Fruit fly (Drosophila melanogaster) whole organism, embryonic: ENCODE results near the gene tws.

Experiments used
- Ada2b ChIP-seq: fragments of 200-800 bp; sonication (Bioruptor generic); IDR thresholded peaks from 2 replicates; pipeline ENCODE4 v1.3.6; 2022; ENCODE audit warnings: missing biosample characterization, missing genetic modification characterization
- Awh ChIP-seq: fragments of 200-800 bp; sonication (Bioruptor generic); IDR thresholded peaks from 2 replicates; pipeline ENCODE4, ENCODE4 v1.3.6; 2022; ENCODE audit warnings: missing biosample characterization, missing genetic modification characterization
- BtbVII ChIP-seq: fragments of 200-800 bp; sonication (Bioruptor generic); optimal IDR thresholded peaks from 3 replicates; lab custom pipeline; 2017; ENCODE audit warnings: missing biosample characterization, mild to moderate bottlenecking, missing genetic modification characterization
- CG12391 ChIP-seq: fragments of 200-800 bp; sonication (Bioruptor generic); optimal IDR thresholded peaks from 3 replicates; lab custom pipeline; 2018; ENCODE audit warnings: missing biosample characterization, mild to moderate bottlenecking, missing genetic modification characterization, moderate library complexity
- CG12942 ChIP-seq: fragments of 200-800 bp; sonication (Bioruptor generic); optimal IDR thresholded peaks from 3 replicates; lab custom pipeline; 2016; ENCODE audit warnings: missing biosample characterization, missing genetic modification characterization
- CG13894 ChIP-seq: fragments of 200-800 bp; sonication (Bioruptor generic); optimal IDR thresholded peaks from 3 replicates; lab custom pipeline; 2018; ENCODE audit warnings: missing biosample characterization, mild to moderate bottlenecking, missing genetic modification characterization, moderate library complexity
- CG14014 ChIP-seq: fragments of 200-800 bp; sonication (Bioruptor generic); IDR thresholded peaks from 2 replicates; pipeline ENCODE4 v1.3.6; 2022; ENCODE audit warnings: missing biosample characterization, missing genetic modification characterization
- CG14667 ChIP-seq: fragments of 200-800 bp; sonication (Bioruptor generic); IDR thresholded peaks from 2 replicates; pipeline ENCODE4 v1.3.6; 2022; ENCODE audit warnings: missing biosample characterization, missing genetic modification characterization
- CG17328 ChIP-seq: fragments of 200-800 bp; sonication (Bioruptor generic); IDR thresholded peaks from 2 replicates; pipeline ENCODE4 v1.3.6; 2022; ENCODE audit warnings: missing biosample characterization, missing genetic modification characterization
- CG18476 ChIP-seq: fragments of 200-800 bp; sonication (Bioruptor generic); optimal IDR thresholded peaks from 2 replicates; lab custom pipeline; 2016; ENCODE audit warnings: missing biosample characterization, mild to moderate bottlenecking, missing genetic modification characterization
- CG2116 ChIP-seq: fragments of 200-800 bp; sonication (Bioruptor generic); optimal IDR thresholded peaks from 3 replicates; lab custom pipeline; 2018; ENCODE audit warnings: missing biosample characterization, mild to moderate bottlenecking, missing genetic modification characterization
- CG2120 ChIP-seq: fragments of 200-800 bp; sonication (Bioruptor generic); optimal IDR thresholded peaks from 3 replicates; lab custom pipeline; 2016; ENCODE audit warnings: missing biosample characterization, missing genetic modification characterization
- CG2202 ChIP-seq: fragments of 200-800 bp; sonication (Bioruptor generic); optimal IDR thresholded peaks from 2 replicates; lab custom pipeline; 2018; ENCODE audit warnings: missing biosample characterization, mild to moderate bottlenecking, missing genetic modification characterization
- CG2678 ChIP-seq: fragments of 200-800 bp; sonication (Bioruptor generic); optimal IDR thresholded peaks from 3 replicates; lab custom pipeline; 2019; ENCODE audit warnings: missing biosample characterization, mild to moderate bottlenecking, missing genetic modification characterization, moderate library complexity
- CG2712 ChIP-seq: fragments of 200-800 bp; optimal IDR thresholded peaks from 3 replicates; lab custom pipeline; 2019; ENCODE audit warnings: missing biosample characterization, mild to moderate bottlenecking, missing genetic modification characterization, moderate library complexity
- CG3726 ChIP-seq: fragments of 200-800 bp; sonication (Bioruptor generic); IDR thresholded peaks from 3 replicates; pipeline ENCODE4, ENCODE4 v1.3.6; 2022; ENCODE audit warnings: missing biosample characterization, missing genetic modification characterization
- CG3838 ChIP-seq: fragments of 200-800 bp; sonication (Bioruptor generic); optimal IDR thresholded peaks from 3 replicates; lab custom pipeline; 2016; ENCODE audit warnings: missing biosample characterization, missing genetic modification characterization
- CG4617 ChIP-seq: fragments of 200-800 bp; sonication (Bioruptor generic); optimal IDR thresholded peaks from 3 replicates; lab custom pipeline; 2016; ENCODE audit warnings: missing biosample characterization, missing genetic modification characterization, borderline replicate concordance
- CG5245 ChIP-seq: fragments of 200-800 bp; sonication (Bioruptor generic); optimal IDR thresholded peaks from 3 replicates; lab custom pipeline; 2016; ENCODE audit warnings: missing biosample characterization, missing genetic modification characterization
- CG7786 ChIP-seq: fragments of 200-800 bp; sonication (Bioruptor generic); optimal IDR thresholded peaks from 2 replicates; lab custom pipeline; 2016; ENCODE audit warnings: missing biosample characterization, missing genetic modification characterization
- CG8089 ChIP-seq: fragments of 200-800 bp; sonication (Bioruptor generic); optimal IDR thresholded peaks from 3 replicates; lab custom pipeline; 2016; ENCODE audit warnings: missing biosample characterization, missing genetic modification characterization
- CG8281 ChIP-seq: fragments of 200-800 bp; sonication (Bioruptor generic); optimal IDR thresholded peaks from 2 replicates; lab custom pipeline; 2018; ENCODE audit warnings: missing biosample characterization, mild to moderate bottlenecking, missing genetic modification characterization, moderate library complexity
- Chrac-16 ChIP-seq: fragments of 200-800 bp; sonication (Bioruptor generic); optimal IDR thresholded peaks from 3 replicates; lab custom pipeline; 2016; ENCODE audit warnings: missing biosample characterization, missing genetic modification characterization
- HLH54F ChIP-seq: fragments of 200-800 bp; sonication (Bioruptor generic); optimal IDR thresholded peaks from 3 replicates; lab custom pipeline; 2016; ENCODE audit warnings: missing biosample characterization, missing genetic modification characterization
- Hr3 ChIP-seq: fragments of 200-800 bp; sonication (Bioruptor generic); optimal IDR thresholded peaks from 3 replicates; lab custom pipeline; 2016; ENCODE audit warnings: missing biosample characterization, missing genetic modification characterization
- Meics ChIP-seq: fragments of 200-800 bp; sonication (Bioruptor generic); optimal IDR thresholded peaks from 2 replicates; lab custom pipeline; 2017; ENCODE audit warnings: missing biosample characterization, mild to moderate bottlenecking, missing genetic modification characterization
- Nf-YB ChIP-seq: fragments of 200-800 bp; sonication (Bioruptor generic); optimal IDR thresholded peaks from 3 replicates; lab custom pipeline; 2019; ENCODE audit warnings: missing biosample characterization, mild to moderate bottlenecking, missing genetic modification characterization, moderate library complexity
- Nf-YC ChIP-seq: fragments of 200-800 bp; optimal IDR thresholded peaks from 3 replicates; lab custom pipeline; 2019; ENCODE audit warnings: missing biosample characterization, mild to moderate bottlenecking, missing genetic modification characterization, moderate library complexity
- Sin3A ChIP-seq: fragments of >200 bp; optimal IDR thresholded peaks from 2 replicates; lab custom pipeline; 2018
- Spps ChIP-seq: fragments of 200-800 bp; sonication (Bioruptor generic); optimal IDR thresholded peaks from 2 replicates; lab custom pipeline; 2018; ENCODE audit warnings: missing biosample characterization, mild to moderate bottlenecking, missing genetic modification characterization
- Trl ChIP-seq, 3 experiments: fragments of >200 bp in 2 of 3; fragments of 200-800 bp in 1 of 3; sonication (Bioruptor generic) in 1 of 3; optimal IDR thresholded peaks; 2 replicates in 1 of 3; 3 replicates in 2 of 3; lab custom pipeline; 2016 to 2017; ENCODE audit warnings: missing biosample characterization in 1 of 3, missing genetic modification characterization in 1 of 3
- abd-A ChIP-seq: fragments of 200-800 bp; sonication (Bioruptor generic); optimal IDR thresholded peaks from 3 replicates; lab custom pipeline; 2019; ENCODE audit warnings: missing biosample characterization, mild to moderate bottlenecking, missing genetic modification characterization, moderate library complexity
- al ChIP-seq: fragments of 200-800 bp; sonication (Bioruptor generic); IDR thresholded peaks from 2 replicates; pipeline ENCODE4 v1.3.6; 2022; ENCODE audit warnings: missing biosample characterization, missing genetic modification characterization
- ap ChIP-seq: fragments of 200-800 bp; sonication (Bioruptor generic); IDR thresholded peaks from 2 replicates; pipeline ENCODE4 v1.3.6; 2022; ENCODE audit warnings: missing biosample characterization, missing genetic modification characterization
- bowl ChIP-seq: fragments of 200-800 bp; sonication (Bioruptor generic); IDR thresholded peaks from 2 replicates; pipeline ENCODE4 v1.3.6; 2022; ENCODE audit warnings: missing biosample characterization, missing genetic modification characterization
- ci ChIP-seq: fragments of 200-800 bp; sonication (Bioruptor generic); IDR thresholded peaks from 3 replicates; pipeline ENCODE4 v1.3.6; 2022; ENCODE audit warnings: missing biosample characterization, missing genetic modification characterization
- dm ChIP-seq: fragments of 200-800 bp; sonication (Bioruptor generic); optimal IDR thresholded peaks from 3 replicates; lab custom pipeline; 2016; ENCODE audit warnings: missing biosample characterization, missing genetic modification characterization
- dpn ChIP-seq, 2 experiments: fragments of 200-800 bp; sonication (Bioruptor generic); optimal IDR thresholded peaks; 3 replicates each; lab custom pipeline; 2016; ENCODE audit warnings: missing biosample characterization in 2 of 2, missing genetic modification characterization in 2 of 2
- ems ChIP-seq: fragments of 200-800 bp; sonication (Bioruptor generic); optimal IDR thresholded peaks from 3 replicates; lab custom pipeline; 2016; ENCODE audit warnings: missing biosample characterization, missing genetic modification characterization
- eyg ChIP-seq: fragments of 200-800 bp; sonication (Bioruptor generic); optimal IDR thresholded peaks from 3 replicates; lab custom pipeline; 2016; ENCODE audit warnings: missing biosample characterization, missing genetic modification characterization
- fru ChIP-seq: fragments of >200 bp; optimal IDR thresholded peaks from 2 replicates; lab custom pipeline; 2017
- gro ChIP-seq: fragments of 200-800 bp; sonication (Bioruptor generic); optimal IDR thresholded peaks from 2 replicates; lab custom pipeline; 2016; ENCODE audit warnings: missing biosample characterization, missing genetic modification characterization
- gsb-n ChIP-seq: fragments of 200-800 bp; sonication (Bioruptor generic); optimal IDR thresholded peaks from 3 replicates; lab custom pipeline; 2018; ENCODE audit warnings: missing biosample characterization, mild to moderate bottlenecking, missing genetic modification characterization
- hkb ChIP-seq, 2 experiments: fragments of 200-800 bp in 1 of 2; fragments of >200 bp in 1 of 2; sonication (Bioruptor generic) in 1 of 2; IDR thresholded peaks in 1 of 2; optimal IDR thresholded peaks in 1 of 2; 2 replicates each; pipeline versions ENCODE4 v1.3.6 to Lab custom; 2017 to 2022; ENCODE audit warnings: missing biosample characterization in 1 of 2, missing genetic modification characterization in 1 of 2
- lmd ChIP-seq: fragments of 200-800 bp; sonication (Bioruptor generic); IDR thresholded peaks from 2 replicates; pipeline ENCODE4 v1.3.6; 2022; ENCODE audit warnings: missing biosample characterization, missing genetic modification characterization
- luna ChIP-seq: fragments of 200-800 bp; sonication (Bioruptor generic); optimal IDR thresholded peaks from 2 replicates; lab custom pipeline; 2016; ENCODE audit warnings: missing biosample characterization, missing genetic modification characterization
- pnt ChIP-seq: fragments of 200-800 bp; sonication (Bioruptor generic); optimal IDR thresholded peaks from 3 replicates; lab custom pipeline; 2016; ENCODE audit warnings: missing biosample characterization, missing genetic modification characterization
- row ChIP-seq: fragments of 200-800 bp; sonication (Bioruptor generic); IDR thresholded peaks from 3 replicates; pipeline ENCODE4 v1.3.6; 2022; ENCODE audit warnings: missing biosample characterization, missing genetic modification characterization
- sens ChIP-seq: fragments of 200-800 bp; sonication (Bioruptor generic); peaks from one replicate; lab custom pipeline; 2016; ENCODE audit warnings: missing biosample characterization, missing genetic modification characterization
- seq ChIP-seq: fragments of 200-800 bp; sonication (Bioruptor generic); IDR thresholded peaks from 2 replicates; pipeline ENCODE4 v1.3.6; 2022; ENCODE audit warnings: missing biosample characterization, missing genetic modification characterization
- sqz ChIP-seq: fragments of 200-800 bp; sonication (Bioruptor generic); optimal IDR thresholded peaks from 3 replicates; lab custom pipeline; 2018; ENCODE audit warnings: missing biosample characterization, mild to moderate bottlenecking, missing genetic modification characterization
- wor ChIP-seq: fragments of 200-800 bp; sonication (Bioruptor generic); IDR thresholded peaks from 2 replicates; pipeline ENCODE4 v1.3.6; 2022; ENCODE audit warnings: missing biosample characterization, missing genetic modification characterization

Gene tws

DNA sequence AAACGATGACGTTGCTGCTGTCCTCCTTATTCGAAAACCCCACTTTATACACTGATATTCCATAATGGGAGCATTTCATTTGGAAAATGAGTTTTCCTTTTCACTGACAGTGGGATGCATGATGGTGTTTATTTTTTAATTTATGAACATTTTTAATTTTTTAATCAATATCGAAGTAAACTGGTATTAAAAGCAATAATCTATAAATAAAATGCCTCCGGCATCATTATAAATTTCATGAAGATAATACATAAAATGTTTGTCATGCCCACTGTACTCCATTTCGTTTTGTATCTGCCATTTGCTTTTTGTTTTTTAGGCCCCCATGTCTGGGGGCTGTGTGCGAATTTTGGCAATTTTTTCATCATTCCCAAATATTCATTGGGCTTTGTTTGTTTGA is 9.5 kb downstream of the tws start (continued):
- TF ChIP-seq ci (GFP tag; lab: Robert Waterston, UW) (peak; percentile 81), Ada2b (GFP tag; lab: Robert Waterston, UW) (peak; percentile 50; the same call in 1 of the 2 replicates), CG12942 (GFP tag; lab: Kevin White, UChicago) (peak; percentile 24), Spps (tag; lab: Kevin White, UChicago) (no peak), dpn (GFP tag; optimal IDR thresholded peaks at IDR 0.05; lab: Kevin White, UChicago) (peak; percentile 44 to 55), pnt (peak; percentile 20), gsb-n (tag; lab: Kevin White, UChicago) (no peak), HLH54F (GFP tag; lab: Kevin White, UChicago) (peak; percentile 2), CG8089 (GFP tag; lab: Kevin White, UChicago) (no peak), Nf-YC (tag; lab: Kevin White, UChicago) (peak; percentile 5), BtbVII (GFP tag; lab: Kevin White, UChicago) (peak; percentile 59), wor (GFP tag; lab: Robert Waterston, UW) (0 out of 2 replicates have a peak, but pooled peaks have one; percentile 26), seq (GFP tag; lab: Robert Waterston, UW) (peak; percentile 34; the same call in 1 of the 2 replicates), CG17328 (GFP tag; lab: Robert Waterston, UW) (peak; percentile 52), Awh (GFP tag; lab: Robert Waterston, UW) (peak; percentile 68; the same call in 1 of the 2 replicates), Nf-YB (GFP tag; lab: Kevin White, UChicago) (peak; percentile 24), fru (lab: Kevin White, UChicago) (no peak), CG2712 (peak; percentile 74), CG14014 (GFP tag; lab: Robert Waterston, UW) (peak; percentile 71), al (peak; percentile 51; the same call in 1 of the 2 replicates), CG12391 (tag; lab: Kevin White, UChicago) (peak; percentile 71), eyg (GFP tag; lab: Kevin White, UChicago) (no peak), Trl (optimal IDR thresholded peaks at IDR 0.05; lab: Kevin White, UChicago) (no peak), Trl (GFP tag; optimal IDR thresholded peaks at IDR 0.05; lab: Kevin White, UChicago) (peak; percentile 21), CG5245 (GFP tag; lab: Kevin White, UChicago) (peak; percentile 23), CG3838 (GFP tag; lab: Kevin White, UChicago) (no peak), CG7786 (GFP tag; lab: Kevin White, UChicago) (peak; percentile 25), sens (peak; percentile 91), CG2202 (tag; lab: Kevin White, UChicago) (no peak), ems (GFP tag; lab: Kevin White, UChicago) (peak; percentile 14), gro (GFP tag; lab: Kevin White, UChicago) (peak; percentile 49), CG2116 (GFP tag; lab: Kevin White, UChicago) (peak; percentile 10), Meics (GFP tag; lab: Kevin White, UChicago) (peak; percentile 75), dm (GFP tag; lab: Kevin White, UChicago) (no peak), CG8281 (peak; percentile 20), luna (GFP tag; lab: Kevin White, UChicago) (no peak), CG14667 (GFP tag; lab: Robert Waterston, UW) (no peak; the same call in 1 of the 2 replicates), CG2120 (GFP tag; lab: Kevin White, UChicago) (peak; percentile 81), CG4617 (GFP tag; lab: Kevin White, UChicago) (no peak), CG3726 (GFP tag; lab: Robert Waterston, UW) (peak; percentile 63; the same call in 1 of the 3 replicates), lmd (peak; percentile 75), ap (GFP tag; lab: Robert Waterston, UW) (peak; percentile 39; the same call in 1 of the 2 replicates), Chrac-16 (GFP tag; lab: Kevin White, UChicago) (peak; percentile 28), sqz (GFP tag; lab: Kevin White, UChicago) (peak; percentile 5), row (GFP tag; lab: Robert Waterston, UW) (peak; percentile 78), CG2678 (tag; lab: Kevin White, UChicago) (peak; percentile 78), hkb (optimal IDR thresholded peaks at IDR 0.05; lab: Kevin White, UChicago) (no peak), hkb (GFP tag; IDR thresholded peaks at IDR 0.05; lab: Robert Waterston, UW) (peak; percentile 78), abd-A (peak; percentile 56), bowl (GFP tag; lab: Robert Waterston, UW) (no peak), Sin3A (lab: Kevin White, UChicago) (no peak), Hr3 (GFP tag; lab: Kevin White, UChicago) (peak; percentile 20), CG13894 (peak; percentile 58), CG18476 (GFP tag; lab: Kevin White, UChicago) (peak; percentile 22)
